Worm (Caenorhabditis elegans) whole organism, L4 larva: Measurements from ENCODE around the gene C33D9.6.

Experiments
- F37D6.2 ChIP-seq: sonication (generic microtip); optimal IDR thresholded peaks from 2 replicates; lab custom pipeline; 2016; ENCODE audit warnings: mild to moderate bottlenecking, missing genetic modification characterization, missing compliant biosample characterization
- R02D3.7 ChIP-seq: fragments of 150-350 bp; sonication (generic microtip); optimal IDR thresholded peaks from 3 replicates; lab custom pipeline; 2014; ENCODE audit warnings: missing biosample characterization, missing genetic modification characterization
- T20F7.1 ChIP-seq: fragments of 200-800 bp; sonication (Bioruptor generic); optimal IDR thresholded peaks from 2 replicates; lab custom pipeline; 2018; ENCODE audit warnings: mild to moderate bottlenecking, missing genetic modification characterization, missing compliant biosample characterization
- Y5F2A.4 ChIP-seq: fragments of 200-800 bp; sonication (Bioruptor generic); optimal IDR thresholded peaks from 2 replicates; lab custom pipeline; 2018; ENCODE audit warnings: mild to moderate bottlenecking, missing genetic modification characterization, missing compliant biosample characterization
- ceh-28 ChIP-seq: fragments of 150-350 bp; optimal IDR thresholded peaks from 2 replicates; lab custom pipeline; 2014; ENCODE audit warnings: missing biosample characterization, missing genetic modification reagents, missing genetic modification characterization
- ceh-44 ChIP-seq: fragments of 200-800 bp; sonication (Bioruptor generic); IDR thresholded peaks from 2 replicates; pipeline ENCODE4 v1.3.6; 2022; ENCODE audit warnings: missing genetic modification reagents, missing genetic modification characterization, missing compliant biosample characterization
- ces-1 ChIP-seq: fragments of 150-350 bp; sonication (generic microtip); optimal IDR thresholded peaks from 4 replicates; lab custom pipeline; 2014; ENCODE audit warnings: missing biosample characterization, missing genetic modification reagents, missing genetic modification characterization
- cey-2 ChIP-seq: sonication (generic microtip); optimal IDR thresholded peaks from 3 replicates; lab custom pipeline; 2017; ENCODE audit warnings: missing genetic modification characterization, mild to moderate bottlenecking, missing compliant biosample characterization, antibody characterized with exemption, borderline replicate concordance; ENCODE audit not compliant: insufficient read depth
- dmd-6 ChIP-seq: fragments of 200-800 bp; sonication (Bioruptor generic); IDR thresholded peaks from 2 replicates; pipeline ENCODE4 v1.3.6; 2022; ENCODE audit warnings: missing genetic modification reagents, missing genetic modification characterization, missing compliant biosample characterization
- fos-1 ChIP-seq: fragments of 150-350 bp; optimal IDR thresholded peaks from 2 replicates; lab custom pipeline; 2014; ENCODE audit warnings: missing biosample characterization, missing genetic modification characterization
- hmg-1.1 ChIP-seq: fragments of 200-800 bp; sonication (Bioruptor generic); IDR thresholded peaks from 2 replicates; pipeline ENCODE4 v1.3.6; 2022; ENCODE audit warnings: missing genetic modification reagents, missing genetic modification characterization, missing compliant biosample characterization
- lin-15B ChIP-seq: fragments of 150-350 bp; sonication (generic microtip); optimal IDR thresholded peaks from 3 replicates; lab custom pipeline; 2014; ENCODE audit warnings: missing biosample characterization, missing genetic modification characterization
- nhr-77 ChIP-seq: fragments of 150-350 bp; optimal IDR thresholded peaks from 2 replicates; lab custom pipeline; 2014; ENCODE audit warnings: missing biosample characterization, missing genetic modification characterization
- pha-4 ChIP-seq, 2 experiments: fragments of 150-350 bp in 1 of 2; fragments of 200-800 bp in 1 of 2; sonication (Bioruptor generic) in 1 of 2; IDR thresholded peaks in 1 of 2; optimal IDR thresholded peaks in 1 of 2; 2 replicates each; pipeline versions ENCODE4 v1.3.6 to Lab custom; 2014 to 2022; ENCODE audit warnings: missing genetic modification characterization in 2 of 2, missing genetic modification reagents in 2 of 2, missing biosample characterization in 1 of 2, missing compliant biosample characterization in 1 of 2
- skn-1 ChIP-seq: fragments of 150-350 bp; optimal IDR thresholded peaks from 2 replicates; lab custom pipeline; 2014; ENCODE audit warnings: missing biosample characterization, missing genetic modification characterization
- unc-39 ChIP-seq: sonication (generic microtip); optimal IDR thresholded peaks from 2 replicates; lab custom pipeline; 2017; ENCODE audit warnings: missing biosample characterization, missing genetic modification characterization

The C33D9.6 gene

ce11 chrIV:8725345-8725744 is 52.6 kb downstream of the C33D9.6 start, which contains the start of gene pgm-3 (continued):
- TF ChIP-seq ceh-44 (GFP tag; lab: Robert Waterston, UW): no peak
- TF ChIP-seq lin-15B: no peak

- TF ChIP-seq Y5F2A.4 (GFP tag; lab: Kevin White, UChicago) (no peak), dmd-6 (no peak), pha-4 (GFP tag; IDR thresholded peaks at IDR 0.05; lab: Robert Waterston, UW) (no peak), pha-4 (tag; optimal IDR thresholded peaks at IDR 0.05; lab: Kevin White, UChicago) (no peak), fos-1 (tag; lab: Kevin White, UChicago) (no peak), ceh-28 (tag; lab: Kevin White, UChicago) (no peak), hmg-1.1 (GFP tag; lab: Robert Waterston, UW) (no peak), ces-1 (GFP tag; lab: Kevin White, UChicago) (no peak), nhr-77 (tag; lab: Kevin White, UChicago) (no peak), R02D3.7 (tag; lab: Kevin White, UChicago) (no peak), F37D6.2 (tag; lab: Kevin White, UChicago) (no peak), skn-1 (no peak), T20F7.1 (GFP tag; lab: Kevin White, UChicago) (no peak), cey-2 (tag; lab: Kevin White, UChicago) (no peak), unc-39 (tag; lab: Kevin White, UChicago) (no peak)
- TF ChIP-seq, all 104 proteins: peak for 0
These were observed 53.0 kb downstream of the C33D9.6 start for ce11 chrIV:8724907-8725306.
